Fruit fly (Drosophila melanogaster) whole organism, embryonic: Measurements from ENCODE around the gene Pxn.
A peak's percentile ranks its signal among the peaks of the same experiment; 100 is the strongest.

ENCODE experiments used
- Awh ChIP-seq: fragments of 200-800 bp; sonication (Bioruptor generic); IDR thresholded peaks from 2 replicates; pipeline ENCODE4, ENCODE4 v1.3.6; 2022; ENCODE audit warnings: missing biosample characterization, missing genetic modification characterization
- CG10147 ChIP-seq: fragments of 200-800 bp; sonication (Bioruptor generic); optimal IDR thresholded peaks from 2 replicates; lab custom pipeline; 2019; ENCODE audit warnings: missing biosample characterization, mild to moderate bottlenecking, missing genetic modification characterization, moderate library complexity
- CG1024 ChIP-seq: fragments of 200-800 bp; sonication (Bioruptor generic); IDR thresholded peaks from 2 replicates; pipeline ENCODE4 v1.3.6; 2022; ENCODE audit warnings: missing biosample characterization, missing genetic modification characterization
- CG10366 ChIP-seq: fragments of 200-800 bp; sonication (Bioruptor generic); IDR thresholded peaks from 2 replicates; pipeline ENCODE4 v1.3.6; 2022; ENCODE audit warnings: missing biosample characterization, missing genetic modification characterization
- CG11723 ChIP-seq: fragments of 200-800 bp; sonication (Bioruptor generic); optimal IDR thresholded peaks from 2 replicates; lab custom pipeline; 2017; ENCODE audit warnings: missing biosample characterization, mild to moderate bottlenecking, missing genetic modification characterization
- CG12104 ChIP-seq: fragments of 200-800 bp; sonication (Bioruptor generic); optimal IDR thresholded peaks from 3 replicates; lab custom pipeline; 2016; ENCODE audit warnings: missing biosample characterization, missing genetic modification characterization
- CG12769 ChIP-seq: fragments of 200-800 bp; sonication (Bioruptor generic); optimal IDR thresholded peaks from 2 replicates; lab custom pipeline; 2019; ENCODE audit warnings: missing biosample characterization, mild to moderate bottlenecking, missing genetic modification characterization, moderate library complexity
- CG13287 ChIP-seq: fragments of 200-800 bp; sonication (Bioruptor generic); IDR thresholded peaks from 2 replicates; pipeline ENCODE4 v1.3.6; 2022; ENCODE audit warnings: missing biosample characterization, missing genetic modification characterization; ENCODE audit not compliant: partially characterized antibody
- CG14050 ChIP-seq: fragments of 200-800 bp; sonication (Bioruptor generic); IDR thresholded peaks from 3 replicates; pipeline ENCODE4 v1.3.6; 2022; ENCODE audit warnings: missing biosample characterization, missing genetic modification characterization
- CG15514 ChIP-seq: fragments of 200-800 bp; sonication (Bioruptor generic); optimal IDR thresholded peaks from 3 replicates; lab custom pipeline; 2017; ENCODE audit warnings: missing biosample characterization, missing genetic modification characterization, mild to moderate bottlenecking, moderate library complexity, missing genetic modification reagents
- CG17568 ChIP-seq: fragments of 200-800 bp; sonication (Bioruptor generic); optimal IDR thresholded peaks from 2 replicates; lab custom pipeline; 2018; ENCODE audit warnings: missing biosample characterization, mild to moderate bottlenecking, missing genetic modification characterization, moderate library complexity
- CG2120 ChIP-seq: fragments of 200-800 bp; sonication (Bioruptor generic); optimal IDR thresholded peaks from 3 replicates; lab custom pipeline; 2016; ENCODE audit warnings: missing biosample characterization, missing genetic modification characterization
- CG31224 ChIP-seq: fragments of 200-800 bp; sonication (Bioruptor generic); IDR thresholded peaks from 2 replicates; pipeline ENCODE4 v1.3.6; 2022; ENCODE audit warnings: missing biosample characterization, missing genetic modification characterization
- CG32532 ChIP-seq: fragments of 200-800 bp; sonication (Bioruptor generic); IDR thresholded peaks from 2 replicates; pipeline ENCODE4 v1.3.6; 2022; ENCODE audit warnings: missing biosample characterization, missing genetic modification characterization
- CG4404 ChIP-seq: fragments of 200-800 bp; sonication (Bioruptor generic); IDR thresholded peaks from 2 replicates; pipeline ENCODE4 v1.3.6; 2022; ENCODE audit warnings: missing biosample characterization, missing genetic modification characterization
- CG4730 ChIP-seq: fragments of 200-800 bp; sonication (Bioruptor generic); IDR thresholded peaks from 2 replicates; pipeline ENCODE4 v1.3.6; 2022; ENCODE audit warnings: missing biosample characterization, missing genetic modification characterization
- CG6254 ChIP-seq: fragments of 200-800 bp; sonication (Bioruptor generic); optimal IDR thresholded peaks from 3 replicates; lab custom pipeline; 2017; ENCODE audit warnings: mild to moderate bottlenecking, missing biosample characterization, missing genetic modification reagents, missing genetic modification characterization
- CG6689 ChIP-seq: fragments of 200-800 bp; sonication (Bioruptor generic); IDR thresholded peaks from 2 replicates; pipeline ENCODE4 v1.3.6; 2022; ENCODE audit warnings: missing biosample characterization, missing genetic modification characterization
- CG7963 ChIP-seq: fragments of 200-800 bp; sonication (Bioruptor generic); IDR thresholded peaks from 3 replicates; pipeline ENCODE4 v1.3.6; 2022; ENCODE audit warnings: missing biosample characterization, missing genetic modification characterization; ENCODE audit not compliant: partially characterized antibody
- CG8388 ChIP-seq: fragments of 200-800 bp; sonication (Bioruptor generic); optimal IDR thresholded peaks from 2 replicates; lab custom pipeline; 2019; ENCODE audit warnings: missing biosample characterization, mild to moderate bottlenecking, missing genetic modification characterization, moderate library complexity
- CkIIα-i1 ChIP-seq: fragments of 200-800 bp; sonication (Bioruptor generic); IDR thresholded peaks from 2 replicates; pipeline ENCODE4 v1.3.6; 2022; ENCODE audit warnings: missing biosample characterization, missing genetic modification characterization
- Drgx ChIP-seq: fragments of 200-800 bp; sonication (Bioruptor generic); IDR thresholded peaks from 2 replicates; pipeline ENCODE4 v1.3.6; 2022; ENCODE audit warnings: missing biosample characterization, missing genetic modification characterization
- H2.0 ChIP-seq: fragments of 200-800 bp; sonication (Bioruptor generic); IDR thresholded peaks from 2 replicates; pipeline ENCODE4 v1.3.6; 2022; ENCODE audit warnings: missing biosample characterization, missing genetic modification characterization
- HLHmδ ChIP-seq: fragments of 200-800 bp; sonication (Bioruptor generic); optimal IDR thresholded peaks from 2 replicates; lab custom pipeline; 2018; ENCODE audit warnings: missing biosample characterization, mild to moderate bottlenecking, missing genetic modification characterization, moderate library complexity
- Hmx ChIP-seq: fragments of 200-800 bp; sonication (Bioruptor generic); optimal IDR thresholded peaks from 2 replicates; lab custom pipeline; 2016; ENCODE audit warnings: missing biosample characterization, missing genetic modification characterization
- Meics ChIP-seq: fragments of 200-800 bp; sonication (Bioruptor generic); optimal IDR thresholded peaks from 2 replicates; lab custom pipeline; 2017; ENCODE audit warnings: missing biosample characterization, mild to moderate bottlenecking, missing genetic modification characterization
- Nf-YA ChIP-seq: fragments of 200-800 bp; sonication (Bioruptor generic); IDR thresholded peaks from 2 replicates; pipeline ENCODE4 v1.3.6; 2022; ENCODE audit warnings: missing biosample characterization, missing genetic modification characterization
- Oli ChIP-seq: fragments of 200-800 bp; sonication (Bioruptor generic); optimal IDR thresholded peaks from 2 replicates; lab custom pipeline; 2018; ENCODE audit warnings: missing biosample characterization, mild to moderate bottlenecking, missing genetic modification characterization, moderate library complexity
- Ptx1 ChIP-seq: fragments of 200-800 bp; sonication (Bioruptor generic); IDR thresholded peaks from 2 replicates; pipeline ENCODE4 v1.3.6; 2022; ENCODE audit warnings: missing biosample characterization, missing genetic modification characterization
- Usf ChIP-seq: fragments of 200-800 bp; sonication (Bioruptor generic); optimal IDR thresholded peaks from 2 replicates; lab custom pipeline; 2017; ENCODE audit warnings: missing genotype, missing biosample characterization, missing genetic modification characterization
- ara ChIP-seq: fragments of 200-800 bp; sonication (Bioruptor generic); IDR thresholded peaks from 2 replicates; pipeline ENCODE4 v1.3.6; 2022; ENCODE audit warnings: missing biosample characterization, missing genetic modification characterization
- cato ChIP-seq: fragments of 200-800 bp; sonication (Bioruptor generic); optimal IDR thresholded peaks from 2 replicates; lab custom pipeline; 2016; ENCODE audit warnings: missing biosample characterization, missing genetic modification characterization, borderline replicate concordance
- dan ChIP-seq: fragments of 200-800 bp; sonication (Bioruptor generic); IDR thresholded peaks from 2 replicates; pipeline ENCODE4 v1.3.6; 2022; ENCODE audit warnings: missing biosample characterization, missing genetic modification characterization
- emc ChIP-seq: fragments of 200-800 bp; sonication (Bioruptor generic); optimal IDR thresholded peaks from 2 replicates; lab custom pipeline; 2016; ENCODE audit warnings: missing biosample characterization, missing genetic modification characterization
- ems ChIP-seq: fragments of 200-800 bp; sonication (Bioruptor generic); optimal IDR thresholded peaks from 3 replicates; lab custom pipeline; 2016; ENCODE audit warnings: missing biosample characterization, missing genetic modification characterization
- eyg ChIP-seq: fragments of 200-800 bp; sonication (Bioruptor generic); optimal IDR thresholded peaks from 3 replicates; lab custom pipeline; 2016; ENCODE audit warnings: missing biosample characterization, missing genetic modification characterization
- gcm ChIP-seq: fragments of 200-800 bp; sonication (Bioruptor generic); optimal IDR thresholded peaks from 2 replicates; lab custom pipeline; 2019; ENCODE audit warnings: missing biosample characterization, mild to moderate bottlenecking, missing genetic modification characterization, moderate library complexity
- grau ChIP-seq: fragments of 200-800 bp; optimal IDR thresholded peaks from 3 replicates; lab custom pipeline; 2019; ENCODE audit warnings: missing biosample characterization, mild to moderate bottlenecking, missing genetic modification characterization, moderate library complexity
- knrl ChIP-seq: fragments of 200-800 bp; sonication (Bioruptor generic); IDR thresholded peaks from 3 replicates; pipeline ENCODE4 v1.3.6; 2022; ENCODE audit warnings: missing biosample characterization, missing genetic modification characterization; ENCODE audit not compliant: partially characterized antibody
- mirr ChIP-seq: fragments of 200-800 bp; sonication (Bioruptor generic); optimal IDR thresholded peaks from 3 replicates; lab custom pipeline; 2018; ENCODE audit warnings: missing biosample characterization, mild to moderate bottlenecking, missing genetic modification characterization
- nom ChIP-seq: fragments of 200-800 bp; sonication (Bioruptor generic); optimal IDR thresholded peaks from 2 replicates; lab custom pipeline; 2017; ENCODE audit warnings: missing biosample characterization, missing genetic modification characterization, mild to moderate bottlenecking, moderate library complexity, missing genetic modification reagents
- phol ChIP-seq: fragments of 200-800 bp; sonication (Bioruptor generic); optimal IDR thresholded peaks from 3 replicates; lab custom pipeline; 2018; ENCODE audit warnings: missing biosample characterization, mild to moderate bottlenecking, missing genetic modification characterization, moderate library complexity
- ro ChIP-seq: fragments of 200-800 bp; sonication (Bioruptor generic); IDR thresholded peaks from 2 replicates; pipeline ENCODE4 v1.3.6; 2022; ENCODE audit warnings: missing biosample characterization, missing genetic modification characterization
- row ChIP-seq: fragments of 200-800 bp; sonication (Bioruptor generic); IDR thresholded peaks from 3 replicates; pipeline ENCODE4 v1.3.6; 2022; ENCODE audit warnings: missing biosample characterization, missing genetic modification characterization
- sob ChIP-seq: fragments of 200-800 bp; sonication (Bioruptor generic); IDR thresholded peaks from 2 replicates; pipeline ENCODE4 v1.3.6; 2022; ENCODE audit warnings: missing biosample characterization, missing genetic modification characterization
- stwl ChIP-seq: fragments of 200-800 bp; sonication (Bioruptor generic); optimal IDR thresholded peaks from 3 replicates; lab custom pipeline; 2018; ENCODE audit warnings: missing biosample characterization, mild to moderate bottlenecking, missing genetic modification characterization, moderate library complexity
- tap ChIP-seq: fragments of 200-800 bp; optimal IDR thresholded peaks from 3 replicates; lab custom pipeline; 2019; ENCODE audit warnings: missing biosample characterization, mild to moderate bottlenecking, missing genetic modification characterization, moderate library complexity
- ttk ChIP-seq: fragments of 200-800 bp; sonication (Bioruptor generic); IDR thresholded peaks from 2 replicates; pipeline ENCODE4 v2.1.2; 2022; ENCODE audit warnings: missing biosample characterization, missing genetic modification characterization
- tup ChIP-seq: fragments of 200-800 bp; sonication (Bioruptor generic); optimal IDR thresholded peaks from 2 replicates; lab custom pipeline; 2016; ENCODE audit warnings: missing biosample characterization, mild to moderate bottlenecking, missing genetic modification characterization, moderate library complexity
- unc-4 ChIP-seq: fragments of 200-800 bp; sonication (Bioruptor generic); IDR thresholded peaks from 2 replicates; pipeline ENCODE4 v1.3.6; 2022; ENCODE audit warnings: missing biosample characterization, missing genetic modification characterization; ENCODE audit not compliant: partially characterized antibody
- zfh2 ChIP-seq: fragments of 200-800 bp; sonication (Bioruptor generic); optimal IDR thresholded peaks from 2 replicates; lab custom pipeline; 2016; ENCODE audit warnings: missing biosample characterization, missing genetic modification characterization

Pxn gene

DNA sequence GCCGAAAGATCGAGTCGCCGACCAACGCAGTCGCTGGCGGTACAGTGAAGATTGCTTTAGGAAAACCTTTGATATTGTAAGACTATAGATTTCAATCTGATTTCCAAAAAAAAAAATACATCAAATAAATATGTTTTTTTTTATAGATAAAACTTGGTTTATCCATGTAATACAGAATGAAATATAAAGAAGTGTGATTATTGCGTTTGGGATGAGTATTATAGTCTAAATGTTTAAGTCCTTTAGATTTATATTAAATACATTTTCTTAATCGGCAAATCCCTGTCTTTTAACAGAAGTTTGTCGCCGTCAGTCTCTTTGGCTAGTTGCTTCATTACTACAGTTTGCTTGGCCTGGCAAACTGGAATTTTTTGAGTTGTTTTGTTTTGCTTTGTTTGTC lies 48.0 kb downstream of the Pxn start (continued):
- peak; percentile 21 for TF ChIP-seq Oli (tag; lab: Kevin White, UChicago)
- TF ChIP-seq nom (GFP tag; lab: Kevin White, UChicago): no peak
- TF ChIP-seq unc-4: no peak
- no peak for TF ChIP-seq ara (GFP tag; lab: Robert Waterston, UW)
- TF ChIP-seq HLHmδ (GFP tag; lab: Kevin White, UChicago): no peak
- no peak for TF ChIP-seq CG4404 (GFP tag; lab: Robert Waterston, UW)
- no peak for TF ChIP-seq cato (GFP tag; lab: Kevin White, UChicago)
- TF ChIP-seq ttk (GFP tag; lab: Robert Waterston, UW): 0 out of 2 replicates have a peak, but pooled peaks have one; percentile 23
- 0 out of 3 replicates have a peak, but pooled peaks have one; percentile 24 for TF ChIP-seq CG14050
- TF ChIP-seq Hmx (GFP tag; lab: Kevin White, UChicago): no peak
- TF ChIP-seq Ptx1 (GFP tag; lab: Robert Waterston, UW): peak; percentile 79
- no peak for TF ChIP-seq stwl (tag; lab: Kevin White, UChicago)
- peak; percentile 32 for TF ChIP-seq row (GFP tag; lab: Robert Waterston, UW)
- TF ChIP-seq grau (tag; lab: Kevin White, UChicago): peak; percentile 93
- no peak for TF ChIP-seq emc (GFP tag; lab: Kevin White, UChicago)
- no peak for TF ChIP-seq ro
- no peak for TF ChIP-seq CG6254 (GFP tag; lab: Kevin White, UChicago)
- TF ChIP-seq CG11723 (GFP tag; lab: Kevin White, UChicago): no peak
- TF ChIP-seq CG12104 (GFP tag; lab: Kevin White, UChicago): no peak
- TF ChIP-seq H2.0 (GFP tag; lab: Robert Waterston, UW): 0 out of 2 replicates have a peak, but pooled peaks have one; percentile 32
- TF ChIP-seq CG12769 (tag; lab: Kevin White, UChicago): no peak
- TF ChIP-seq gcm: no peak
- TF ChIP-seq CkIIα-i1 (GFP tag; lab: Robert Waterston, UW): no peak
- no peak for TF ChIP-seq zfh2
- TF ChIP-seq dan (GFP tag; lab: Robert Waterston, UW): no peak
- TF ChIP-seq Meics (GFP tag; lab: Kevin White, UChicago): no peak
- TF ChIP-seq CG6689 (GFP tag; lab: Robert Waterston, UW): peak; percentile 21; the same call in 1 of the 2 replicates
- TF ChIP-seq ems (GFP tag; lab: Kevin White, UChicago): no peak
- TF ChIP-seq Awh: peak; percentile 49
- no peak for TF ChIP-seq Usf (GFP tag; lab: Kevin White, UChicago)
- TF ChIP-seq CG8388: no peak
- no peak for TF ChIP-seq mirr (GFP tag; lab: Kevin White, UChicago)
- TF ChIP-seq Nf-YA: no peak
- no peak for TF ChIP-seq sob (GFP tag; lab: Robert Waterston, UW)
- TF ChIP-seq knrl (GFP tag; lab: Robert Waterston, UW): no peak
- no peak for TF ChIP-seq CG32532 (GFP tag; lab: Robert Waterston, UW)
- TF ChIP-seq tap: no peak
- no peak for TF ChIP-seq CG17568 (GFP tag; lab: Kevin White, UChicago)
- TF ChIP-seq tup: no peak
- TF ChIP-seq Drgx (GFP tag; lab: Robert Waterston, UW): peak; percentile 1; the same call in 1 of the 2 replicates
- TF ChIP-seq CG10366: peak; percentile 35; the same call in 1 of the 2 replicates
- 0 out of 2 replicates have a peak, but pooled peaks have one; percentile 13 for TF ChIP-seq CG31224
- TF ChIP-seq CG10147 (GFP tag; lab: Kevin White, UChicago): no peak
- no peak for TF ChIP-seq CG7963
- no peak for TF ChIP-seq CG13287
- TF ChIP-seq CG1024 (GFP tag; lab: Robert Waterston, UW): no peak
- TF ChIP-seq CG4730 (GFP tag; lab: Robert Waterston, UW): peak; percentile 54; the same call in 1 of the 2 replicates
- peak; percentile 39 for TF ChIP-seq CG2120 (GFP tag; lab: Kevin White, UChicago)
- peak; percentile 11 for TF ChIP-seq phol (tag; lab: Kevin White, UChicago)
- TF ChIP-seq CG15514 (GFP tag; lab: Kevin White, UChicago): no peak
- no peak for TF ChIP-seq eyg (GFP tag; lab: Kevin White, UChicago)
